Fruit fly (Drosophila melanogaster) whole organism, larva: ENCODE data around the gene CG9641.

ENCODE experiments used
- noc ChIP-seq: fragments of 200-800 bp; sonication (Bioruptor generic); optimal IDR thresholded peaks from 3 replicates; lab custom pipeline; 2019; ENCODE audit warnings: missing biosample characterization, mild to moderate bottlenecking, missing genetic modification characterization, moderate library complexity

CG9641 gene

dm6 chr2L:2992664-2993174 is 16.1 kb upstream of the CG9641 start, which contains the start of the genes okr and CG3558:
Gene okr, minus strand, starts transcription at chr2L:2992759.
Gene CG3558, plus strand, starts transcription at chr2L:2992870.
- no peak for TF ChIP-seq noc (tag; lab: Kevin White, UChicago)

- TF ChIP-seq noc (tag; lab: Kevin White, UChicago), result no peak
Measured at dm6 chr2L:2987681-2988381, 11.2 kb upstream of the CG9641 start, which contains the start of the genes Chd1 and Bem46. Gene Chd1, minus strand, starts transcription at chr2L:2987723. Gene Bem46, plus strand, starts transcription at chr2L:2988116.

- TF ChIP-seq noc (tag; lab: Kevin White, UChicago), result no peak
Measured at dm6 chr2L:2986776-2987175, 10.1 kb upstream of the CG9641 start.

dm6 chr2L:2979091-2979490 is 2.4 kb upstream of the CG9641 start, which contains the start of gene CG9643:
Gene CG9643, minus strand, starts transcription at chr2L:2979288.
- no peak for TF ChIP-seq noc (tag; lab: Kevin White, UChicago)

- peak; percentile 90 for TF ChIP-seq noc (tag; lab: Kevin White, UChicago)
Measured at dm6 chr2L:2972439-2972936, 4.2 kb downstream of the CG9641 start, which contains the start of the genes Rrp1 and gammaTub23C. Gene Rrp1, minus strand, starts transcription at chr2L:2972508. Gene gammaTub23C, plus strand, starts transcription at chr2L:2972891.

dm6 chr2L:2969438-2969837 is 7.2 kb downstream of the CG9641 start, which contains the start of gene Ts:
Gene Ts, minus strand, starts transcription at chr2L:2969638.
- no peak for TF ChIP-seq noc (tag; lab: Kevin White, UChicago)

dm6 chr2L:2966917-2967316 is 9.7 kb downstream of the CG9641 start:
- no peak for TF ChIP-seq noc (tag; lab: Kevin White, UChicago)

dm6 chr2L:2958858-2959257 is 17.8 kb downstream of the CG9641 start:
- no peak for TF ChIP-seq noc (tag; lab: Kevin White, UChicago)

dm6 chr2L:2957547-2958174 is 19.0 kb downstream of the CG9641 start:
- TF ChIP-seq noc (tag; lab: Kevin White, UChicago), result no peak

dm6 chr2L:2956992-2957391 is 19.7 kb downstream of the CG9641 start:
- no peak for TF ChIP-seq noc (tag; lab: Kevin White, UChicago)

- no peak for TF ChIP-seq noc (tag; lab: Kevin White, UChicago)
Measured at dm6 chr2L:2956358-2956757, 20.3 kb downstream of the CG9641 start.

dm6 chr2L:2955659-2956058 is 21.0 kb downstream of the CG9641 start:
- no peak for TF ChIP-seq noc (tag; lab: Kevin White, UChicago)

- TF ChIP-seq noc (tag; lab: Kevin White, UChicago), result no peak
Measured at dm6 chr2L:2954472-2954871, 22.2 kb downstream of the CG9641 start, which contains the start of gene Rbp9. Gene Rbp9, plus strand, starts transcription at chr2L:2954762.

dm6 chr2L:2945438-2946220 is 31.0 kb downstream of the CG9641 start:
- no peak for TF ChIP-seq noc (tag; lab: Kevin White, UChicago)

- no peak for TF ChIP-seq noc (tag; lab: Kevin White, UChicago)
Measured at dm6 chr2L:2944509-2944908, 32.2 kb downstream of the CG9641 start.
